Worm (Caenorhabditis elegans) whole organism, L3 larva: ENCODE results near the gene K02E2.11.

ENCODE experiments used
- R02D3.7 ChIP-seq: fragments of 150-350 bp; optimal IDR thresholded peaks from 2 replicates; lab custom pipeline; 2014; ENCODE audit warnings: missing biosample characterization, missing genetic modification characterization
- ZK546.5 ChIP-seq: sonication (generic microtip); optimal IDR thresholded peaks from 2 replicates; lab custom pipeline; 2017; ENCODE audit warnings: missing biosample characterization, missing genetic modification characterization
- aly-2 ChIP-seq: fragments of 150-350 bp; optimal IDR thresholded peaks from 2 replicates; lab custom pipeline; 2014; ENCODE audit warnings: missing biosample characterization, missing genetic modification characterization
- ama-1 ChIP-seq: fragments of 150-350 bp; optimal IDR thresholded peaks from 2 replicates; lab custom pipeline; 2018
- ceh-16 ChIP-seq: sonication (generic microtip); optimal IDR thresholded peaks from 2 replicates; lab custom pipeline; 2017; ENCODE audit warnings: missing biosample characterization, missing genetic modification characterization
- daf-12 ChIP-seq: fragments of 150-350 bp; optimal IDR thresholded peaks from 2 replicates; lab custom pipeline; 2014; ENCODE audit warnings: missing biosample characterization, missing genetic modification reagents, missing genetic modification characterization
- egl-5 ChIP-seq: fragments of 150-350 bp; optimal IDR thresholded peaks from 2 replicates; lab custom pipeline; 2017; ENCODE audit warnings: missing biosample characterization, missing genetic modification reagents, missing genetic modification characterization, inconsistent platforms
- elt-1 ChIP-seq: fragments of 150-350 bp; optimal IDR thresholded peaks from 2 replicates; lab custom pipeline; 2014; ENCODE audit warnings: missing biosample characterization, missing genetic modification characterization
- elt-3 ChIP-seq, 3 experiments: fragments of 150-350 bp in 1 of 3; sonication (generic microtip) in 2 of 3; optimal IDR thresholded peaks; 2 replicates in 2 of 3; 4 replicates in 1 of 3; lab custom pipeline; 2014 to 2017; ENCODE audit warnings: missing biosample characterization in 3 of 3, missing genetic modification characterization in 3 of 3
- eor-1 ChIP-seq, 2 experiments: fragments of 150-350 bp; optimal IDR thresholded peaks; 2 replicates each; lab custom pipeline; 2014 to 2018; ENCODE audit warnings: missing biosample characterization in 2 of 2, missing genetic modification characterization in 2 of 2
- fkh-10 ChIP-seq: sonication (generic microtip); optimal IDR thresholded peaks from 2 replicates; lab custom pipeline; 2017; ENCODE audit warnings: missing biosample characterization, missing genetic modification reagents, missing genetic modification characterization
- fkh-2 ChIP-seq: fragments of 150-350 bp; optimal IDR thresholded peaks from 2 replicates; lab custom pipeline; 2014; ENCODE audit warnings: missing biosample characterization, missing genetic modification reagents, missing genetic modification characterization
- fos-1 ChIP-seq: fragments of 150-350 bp; optimal IDR thresholded peaks from 2 replicates; lab custom pipeline; 2014; ENCODE audit warnings: missing biosample characterization, missing genetic modification characterization
- hmg-11 ChIP-seq: sonication (generic microtip); optimal IDR thresholded peaks from 2 replicates; lab custom pipeline; 2016; ENCODE audit warnings: missing genetic modification characterization, missing compliant biosample characterization
- jun-1 ChIP-seq: fragments of 150-350 bp; optimal IDR thresholded peaks from 2 replicates; lab custom pipeline; 2014; ENCODE audit warnings: missing biosample characterization, missing genetic modification reagents, missing genetic modification characterization
- lin-15B ChIP-seq: fragments of 150-350 bp; optimal IDR thresholded peaks from 2 replicates; lab custom pipeline; 2014; ENCODE audit warnings: missing biosample characterization, missing genetic modification characterization
- lin-39 ChIP-seq: fragments of 150-350 bp; optimal IDR thresholded peaks from 2 replicates; lab custom pipeline; 2018; ENCODE audit warnings: missing biosample characterization, missing genetic modification reagents, missing genetic modification characterization
- mdl-1 ChIP-seq: fragments of 150-350 bp; optimal IDR thresholded peaks from 2 replicates; lab custom pipeline; 2014; ENCODE audit warnings: missing biosample characterization, missing genetic modification characterization
- nfya-1 ChIP-seq: sonication (generic microtip); optimal IDR thresholded peaks from 2 replicates; lab custom pipeline; 2017; ENCODE audit warnings: missing genetic modification characterization, mild to moderate bottlenecking, missing compliant biosample characterization, antibody characterized with exemption, moderate library complexity; ENCODE audit not compliant: insufficient read depth
- nhr-11 ChIP-seq: fragments of 150-350 bp; optimal IDR thresholded peaks from 2 replicates; lab custom pipeline; 2014; ENCODE audit warnings: missing biosample characterization, missing genetic modification characterization
- nhr-23 ChIP-seq: fragments of 150-350 bp; optimal IDR thresholded peaks from 2 replicates; lab custom pipeline; 2014; ENCODE audit warnings: missing biosample characterization, missing genetic modification reagents, missing genetic modification characterization
- nhr-237 ChIP-seq: fragments of 150-350 bp; optimal IDR thresholded peaks from 2 replicates; lab custom pipeline; 2014; ENCODE audit warnings: missing biosample characterization, missing genetic modification characterization
- nhr-25 ChIP-seq: sonication (generic microtip); optimal IDR thresholded peaks from 2 replicates; lab custom pipeline; 2017; ENCODE audit warnings: missing biosample characterization, missing genetic modification characterization
- nhr-28 ChIP-seq: fragments of 150-350 bp; optimal IDR thresholded peaks from 2 replicates; lab custom pipeline; 2014; ENCODE audit warnings: missing biosample characterization, missing genetic modification characterization
- nhr-43 ChIP-seq: sonication (generic microtip); optimal IDR thresholded peaks from 2 replicates; lab custom pipeline; 2016; ENCODE audit warnings: mild to moderate bottlenecking, missing genetic modification characterization, missing compliant biosample characterization; ENCODE audit not compliant: poor library complexity, severe bottlenecking
- nhr-67 ChIP-seq: fragments of 150-350 bp; optimal IDR thresholded peaks from 2 replicates; lab custom pipeline; 2014; ENCODE audit warnings: missing biosample characterization, missing genetic modification characterization
- nhr-76 ChIP-seq: fragments of 150-350 bp; sonication (generic microtip); optimal IDR thresholded peaks from 5 replicates; lab custom pipeline; 2014; ENCODE audit warnings: missing biosample characterization, missing genetic modification characterization
- nhr-77 ChIP-seq: fragments of 150-350 bp; optimal IDR thresholded peaks from 2 replicates; lab custom pipeline; 2014; ENCODE audit warnings: missing biosample characterization, missing genetic modification characterization
- pha-4 ChIP-seq: fragments of 150-350 bp; optimal IDR thresholded peaks from 2 replicates; lab custom pipeline; 2014; ENCODE audit warnings: missing biosample characterization, missing genetic modification reagents, missing genetic modification characterization
- pqm-1 ChIP-seq: fragments of 150-350 bp; optimal IDR thresholded peaks from 2 replicates; lab custom pipeline; 2017; ENCODE audit warnings: missing biosample characterization, missing genetic modification characterization, inconsistent platforms
- skn-1 ChIP-seq: fragments of 150-350 bp; optimal IDR thresholded peaks from 2 replicates; lab custom pipeline; 2014; ENCODE audit warnings: missing biosample characterization, missing genetic modification characterization
- snpc-4 ChIP-seq: fragments of 150-350 bp; optimal IDR thresholded peaks from 2 replicates; lab custom pipeline; 2014; ENCODE audit warnings: missing biosample characterization, missing genetic modification characterization
- tbx-2 ChIP-seq: sonication (generic microtip); optimal IDR thresholded peaks from 2 replicates; lab custom pipeline; 2016; ENCODE audit warnings: mild to moderate bottlenecking, missing genetic modification characterization, missing compliant biosample characterization
- unc-62 ChIP-seq: fragments of 150-350 bp; sonication (generic microtip); optimal IDR thresholded peaks from 4 replicates; lab custom pipeline; 2014; ENCODE audit warnings: missing biosample characterization, missing genetic modification reagents, missing genetic modification characterization
- ztf-11 ChIP-seq: fragments of 150-350 bp; optimal IDR thresholded peaks from 2 replicates; lab custom pipeline; 2014; ENCODE audit warnings: missing biosample characterization, missing genetic modification characterization

The K02E2.11 gene

DNA sequence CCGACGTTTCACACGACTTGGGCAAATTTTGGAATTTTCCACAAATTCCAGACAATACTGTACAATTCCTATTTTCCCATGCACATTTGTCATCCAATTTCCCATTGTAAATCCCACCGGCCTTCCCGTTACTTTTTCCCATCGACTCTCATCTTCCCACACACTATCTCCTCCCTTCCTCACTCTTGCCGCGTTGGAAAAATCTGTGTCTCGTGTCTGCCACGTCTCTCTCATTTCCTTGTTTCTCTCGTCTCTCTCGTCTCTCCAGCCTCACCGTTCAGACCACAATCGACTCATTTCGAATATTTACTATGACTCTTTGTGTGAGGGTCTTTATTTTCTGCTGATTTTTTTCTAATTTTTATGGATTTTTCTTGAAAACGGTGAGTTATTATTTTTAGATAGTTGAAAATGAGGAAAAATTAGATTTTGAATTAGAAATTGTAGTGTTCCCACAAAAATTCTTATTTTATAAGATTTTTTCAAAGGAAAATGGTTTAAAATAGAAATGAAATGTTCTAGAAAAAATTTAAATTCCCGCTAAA is at the start of gene K02E2.11:
Gene K02E2.11, plus strand, starts transcription at position 251 of the 545 bp plus-strand sequence.
- peak; percentile 11 for TF ChIP-seq lin-15B (tag; lab: Kevin White, UChicago)
- TF ChIP-seq hmg-11 (tag; lab: Kevin White, UChicago): peak; percentile 88
- peak; percentile 10 for TF ChIP-seq nhr-23 (tag; lab: Kevin White, UChicago)
- peak; percentile 18 for TF ChIP-seq snpc-4 (tag; lab: Kevin White, UChicago)
- TF ChIP-seq pha-4 (tag; lab: Kevin White, UChicago): peak; percentile 82
- TF ChIP-seq egl-5 (tag; lab: Kevin White, UChicago): peak; percentile 71
- peak; percentile 5 for TF ChIP-seq lin-39 (tag; lab: Kevin White, UChicago)
- TF ChIP-seq nhr-11: no peak
- TF ChIP-seq nhr-25: peak; percentile 27
- peak; percentile 38 for TF ChIP-seq skn-1 (tag; lab: Kevin White, UChicago)
- no peak for TF ChIP-seq nhr-43 (tag; lab: Kevin White, UChicago)
- peak; percentile 61 for TF ChIP-seq nfya-1 (tag; lab: Kevin White, UChicago)
- TF ChIP-seq nhr-76: no peak

DNA sequence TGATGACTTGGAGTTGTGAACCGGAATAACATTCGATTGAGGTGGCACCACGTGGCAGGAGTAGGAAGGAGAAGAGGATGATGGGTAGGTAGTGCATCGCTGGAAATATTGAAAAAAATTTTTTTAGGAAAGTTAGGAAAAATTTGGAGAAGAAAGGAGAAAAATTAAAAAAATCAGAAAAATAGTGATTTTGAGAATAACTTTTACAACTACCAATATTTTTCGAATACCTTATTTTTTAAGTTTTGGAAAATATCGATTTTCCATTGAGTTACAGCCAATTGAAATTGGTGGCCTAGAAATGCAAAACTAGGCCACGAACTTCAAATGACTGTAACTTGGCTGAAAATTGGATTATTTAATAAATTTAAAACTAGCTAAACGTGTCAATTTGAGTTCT is 47.9 kb upstream of the K02E2.11 start, which contains the start of gene Y38H6A.5:
Gene Y38H6A.5, minus strand, starts transcription at position 101 of the 400 bp plus-strand sequence.
- no peak for TF ChIP-seq aly-2
- TF ChIP-seq ama-1 (lab: Kevin White, UChicago): no peak
- no peak for TF ChIP-seq nhr-28 (tag; lab: Kevin White, UChicago)
- TF ChIP-seq nhr-25: no peak
- TF ChIP-seq lin-15B (tag; lab: Kevin White, UChicago): no peak
- TF ChIP-seq mdl-1 (tag; lab: Kevin White, UChicago): no peak
- no peak for TF ChIP-seq nhr-11
- TF ChIP-seq egl-5 (tag; lab: Kevin White, UChicago): no peak
- TF ChIP-seq nhr-237 (tag; lab: Kevin White, UChicago): no peak
- TF ChIP-seq lin-39 (tag; lab: Kevin White, UChicago): no peak
- no peak for TF ChIP-seq snpc-4 (tag; lab: Kevin White, UChicago)
- no peak for TF ChIP-seq pqm-1 (tag; lab: Kevin White, UChicago)
- no peak for TF ChIP-seq skn-1 (tag; lab: Kevin White, UChicago)
- TF ChIP-seq nhr-76: no peak
- TF ChIP-seq elt-1: no peak
- TF ChIP-seq hmg-11 (tag; lab: Kevin White, UChicago): no peak
- TF ChIP-seq nhr-67 (tag; lab: Kevin White, UChicago): no peak
- TF ChIP-seq nfya-1 (tag; lab: Kevin White, UChicago): no peak
- no peak for TF ChIP-seq jun-1 (tag; lab: Kevin White, UChicago)
- TF ChIP-seq daf-12 (tag; lab: Kevin White, UChicago): no peak

DNA sequence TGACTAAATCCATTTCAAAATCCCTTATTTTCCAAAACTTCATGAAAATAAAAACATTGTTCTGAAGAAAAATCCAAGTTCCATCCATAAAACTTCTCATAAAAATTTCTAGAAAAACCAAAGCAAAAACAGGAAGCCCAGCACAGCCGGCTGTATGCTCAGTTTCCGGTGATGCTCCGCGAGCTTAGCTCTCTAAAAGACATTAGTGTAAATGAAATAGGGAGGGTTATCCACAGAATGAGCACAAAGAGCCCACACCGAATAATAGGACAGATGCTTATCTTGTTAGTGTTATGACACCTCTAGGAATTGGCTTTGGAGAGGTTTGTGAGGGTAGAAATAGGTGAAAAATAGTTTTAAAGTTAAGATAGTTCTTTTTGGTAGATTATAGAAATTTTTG is 45.1 kb upstream of the K02E2.11 start:
- TF ChIP-seq unc-62 (no peak), nhr-77 (no peak), ceh-16 (tag; lab: Kevin White, UChicago) (no peak), eor-1 (tag; optimal IDR thresholded peaks at IDR 0.05; lab: Kevin White, UChicago) (no peak), ZK546.5 (tag; lab: Kevin White, UChicago) (no peak), R02D3.7 (no peak), egl-5 (tag; lab: Kevin White, UChicago) (no peak), nhr-76 (no peak)

DNA sequence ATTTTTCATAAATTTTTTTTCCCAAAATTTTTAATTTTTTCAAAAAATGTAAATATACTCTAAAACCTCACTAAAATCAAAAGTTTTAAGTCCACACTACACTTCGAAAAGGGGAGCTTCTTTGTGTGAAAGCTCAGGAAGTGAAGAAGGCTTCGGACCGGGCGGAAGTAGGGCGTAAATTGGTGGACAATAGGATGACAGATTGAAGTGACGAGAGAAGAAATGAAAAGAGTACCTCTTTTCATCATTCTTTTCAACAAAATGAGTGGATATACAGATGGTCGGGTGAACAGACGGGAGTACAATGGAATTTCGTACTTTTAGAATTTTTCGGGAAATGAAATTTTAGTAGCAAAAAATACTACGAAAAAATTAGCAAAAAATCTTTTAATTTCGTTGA is 44.2 kb upstream of the K02E2.11 start:
- TF ChIP-seq nhr-76: no peak
- TF ChIP-seq lin-15B (tag; lab: Kevin White, UChicago): no peak
- TF ChIP-seq fkh-10 (GFP tag; lab: Kevin White, UChicago): peak; percentile 65

DNA sequence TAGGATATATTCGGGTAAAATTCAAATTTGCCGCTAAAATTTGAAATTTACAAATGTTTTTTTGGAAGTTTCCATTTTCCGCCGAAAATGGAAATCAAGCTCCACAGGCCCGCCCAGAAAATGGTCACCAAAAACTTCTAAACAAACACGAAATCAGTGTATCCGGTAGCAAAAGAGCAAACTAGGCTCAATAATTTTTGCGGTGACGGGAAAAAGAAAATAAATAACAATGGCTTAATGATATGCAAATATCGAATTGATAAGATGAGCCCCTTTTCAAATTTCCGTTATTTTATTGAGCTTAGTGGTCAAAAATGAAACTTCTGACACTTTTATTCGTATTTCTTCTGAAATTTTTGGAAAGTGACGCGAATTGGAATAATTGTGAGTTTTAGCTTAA is 38.2 kb upstream of the K02E2.11 start, which contains the start of gene Y38H6A.3:
Gene Y38H6A.3, plus strand, starts transcription at position 301 of the 400 bp plus-strand sequence.
- TF ChIP-seq fkh-2 (no peak), hmg-11 (tag; lab: Kevin White, UChicago) (no peak), nhr-67 (tag; lab: Kevin White, UChicago) (no peak), lin-39 (tag; lab: Kevin White, UChicago) (no peak), ZK546.5 (tag; lab: Kevin White, UChicago) (no peak), nhr-28 (tag; lab: Kevin White, UChicago) (no peak), tbx-2 (tag; lab: Kevin White, UChicago) (no peak), ztf-11 (tag; lab: Kevin White, UChicago) (no peak), elt-3 (tag; optimal IDR thresholded peaks at IDR 0.05; lab: Kevin White, UChicago) (no peak), fos-1 (tag; lab: Kevin White, UChicago) (no peak), snpc-4 (tag; lab: Kevin White, UChicago) (no peak), egl-5 (tag; lab: Kevin White, UChicago) (no peak)
